Fruit fly (Drosophila melanogaster) whole organism, embryonic: ENCODE results near the gene CG34180.

Source experiments
- Adf1 ChIP-seq: fragments of 200-800 bp; sonication (Bioruptor generic); IDR thresholded peaks from 2 replicates; pipeline ENCODE4 v1.3.6; 2022; ENCODE audit warnings: missing biosample characterization, missing genetic modification characterization
- Atf6 ChIP-seq: fragments of 200-800 bp; sonication (Bioruptor generic); IDR thresholded peaks from 2 replicates; pipeline ENCODE4 v1.3.6; 2022; ENCODE audit warnings: missing biosample characterization, missing genetic modification characterization
- Awh ChIP-seq: fragments of 200-800 bp; sonication (Bioruptor generic); IDR thresholded peaks from 2 replicates; pipeline ENCODE4, ENCODE4 v1.3.6; 2022; ENCODE audit warnings: missing biosample characterization, missing genetic modification characterization
- BtbVII ChIP-seq: fragments of 200-800 bp; sonication (Bioruptor generic); optimal IDR thresholded peaks from 3 replicates; lab custom pipeline; 2017; ENCODE audit warnings: missing biosample characterization, mild to moderate bottlenecking, missing genetic modification characterization
- CG1024 ChIP-seq: fragments of 200-800 bp; sonication (Bioruptor generic); IDR thresholded peaks from 2 replicates; pipeline ENCODE4 v1.3.6; 2022; ENCODE audit warnings: missing biosample characterization, missing genetic modification characterization
- CG10959 ChIP-seq: fragments of 200-800 bp; sonication (Bioruptor generic); IDR thresholded peaks from 2 replicates; pipeline ENCODE4 v1.3.6; 2022; ENCODE audit warnings: missing biosample characterization, missing genetic modification characterization
- CG11247 ChIP-seq: fragments of 200-800 bp; sonication (Bioruptor generic); IDR thresholded peaks from 2 replicates; pipeline ENCODE4 v1.3.6; 2022; ENCODE audit warnings: missing biosample characterization, missing genetic modification characterization
- CG11504 ChIP-seq: fragments of 200-800 bp; sonication (Bioruptor generic); optimal IDR thresholded peaks from 3 replicates; lab custom pipeline; 2019; ENCODE audit warnings: missing biosample characterization, mild to moderate bottlenecking, missing genetic modification characterization, moderate library complexity
- CG12219 ChIP-seq: fragments of 200-800 bp; sonication (Bioruptor generic); optimal IDR thresholded peaks from 3 replicates; lab custom pipeline; 2018; ENCODE audit warnings: missing biosample characterization, mild to moderate bottlenecking, missing genetic modification characterization
- CG12942 ChIP-seq: fragments of 200-800 bp; sonication (Bioruptor generic); optimal IDR thresholded peaks from 3 replicates; lab custom pipeline; 2016; ENCODE audit warnings: missing biosample characterization, missing genetic modification characterization
- CG13123 ChIP-seq: fragments of 200-800 bp; sonication (Bioruptor generic); optimal IDR thresholded peaks from 2 replicates; lab custom pipeline; 2016; ENCODE audit warnings: missing biosample characterization, missing genetic modification characterization
- CG13775 ChIP-seq: fragments of 200-800 bp; sonication (Bioruptor generic); optimal IDR thresholded peaks from 3 replicates; lab custom pipeline; 2017; ENCODE audit warnings: missing biosample characterization, mild to moderate bottlenecking, missing genetic modification characterization
- CG13894 ChIP-seq: fragments of 200-800 bp; sonication (Bioruptor generic); optimal IDR thresholded peaks from 3 replicates; lab custom pipeline; 2018; ENCODE audit warnings: missing biosample characterization, mild to moderate bottlenecking, missing genetic modification characterization, moderate library complexity
- CG14710 ChIP-seq: fragments of 200-800 bp; sonication (Bioruptor generic); optimal IDR thresholded peaks from 3 replicates; lab custom pipeline; 2019; ENCODE audit warnings: missing biosample characterization, mild to moderate bottlenecking, missing genetic modification characterization, moderate library complexity
- CG15514 ChIP-seq: fragments of 200-800 bp; sonication (Bioruptor generic); optimal IDR thresholded peaks from 3 replicates; lab custom pipeline; 2017; ENCODE audit warnings: missing biosample characterization, missing genetic modification characterization, mild to moderate bottlenecking, moderate library complexity, missing genetic modification reagents
- CG15696 ChIP-seq: fragments of 200-800 bp; sonication (Bioruptor generic); optimal IDR thresholded peaks from 2 replicates; lab custom pipeline; 2019; ENCODE audit warnings: missing biosample characterization, mild to moderate bottlenecking, missing genetic modification characterization, moderate library complexity
- CG17361 ChIP-seq: fragments of 200-800 bp; sonication (Bioruptor generic); IDR thresholded peaks from 3 replicates; pipeline ENCODE4 v1.3.6; 2022; ENCODE audit warnings: missing biosample characterization, missing genetic modification characterization
- CG17612 ChIP-seq: fragments of 200-800 bp; sonication (Bioruptor generic); IDR thresholded peaks from 2 replicates; pipeline ENCODE4 v1.3.6; 2022; ENCODE audit warnings: missing biosample characterization, missing genetic modification characterization
- CG1792 ChIP-seq: fragments of 200-800 bp; sonication (Bioruptor generic); optimal IDR thresholded peaks from 2 replicates; lab custom pipeline; 2016; ENCODE audit warnings: missing biosample characterization, missing genetic modification characterization
- CG30431 ChIP-seq: fragments of 200-800 bp; sonication (Bioruptor generic); optimal IDR thresholded peaks from 2 replicates; lab custom pipeline; 2017; ENCODE audit warnings: missing biosample characterization, missing genetic modification characterization
- CG4360 ChIP-seq: fragments of 200-800 bp; sonication (Bioruptor generic); IDR thresholded peaks from 2 replicates; pipeline ENCODE4 v1.3.6; 2022; ENCODE audit warnings: missing biosample characterization, missing genetic modification characterization
- CG6813 ChIP-seq: fragments of 200-800 bp; sonication (Bioruptor generic); optimal IDR thresholded peaks from 2 replicates; lab custom pipeline; 2017; ENCODE audit warnings: missing biosample characterization, missing genetic modification characterization, mild to moderate bottlenecking, moderate library complexity, missing genetic modification reagents
- CG8089 ChIP-seq: fragments of 200-800 bp; sonication (Bioruptor generic); optimal IDR thresholded peaks from 3 replicates; lab custom pipeline; 2016; ENCODE audit warnings: missing biosample characterization, missing genetic modification characterization
- CG9727 ChIP-seq: fragments of 200-800 bp; sonication (Bioruptor generic); optimal IDR thresholded peaks from 3 replicates; lab custom pipeline; 2017; ENCODE audit warnings: missing biosample characterization, mild to moderate bottlenecking, missing genetic modification characterization
- Dref ChIP-seq: fragments of 200-800 bp; sonication (Bioruptor generic); IDR thresholded peaks from 2 replicates; pipeline ENCODE4 v1.3.6; 2022; ENCODE audit warnings: missing biosample characterization, missing genetic modification characterization
- Drgx ChIP-seq: fragments of 200-800 bp; sonication (Bioruptor generic); IDR thresholded peaks from 2 replicates; pipeline ENCODE4 v1.3.6; 2022; ENCODE audit warnings: missing biosample characterization, missing genetic modification characterization
- HLH4C ChIP-seq: fragments of 200-800 bp; sonication (Bioruptor generic); IDR thresholded peaks from 3 replicates; pipeline ENCODE4 v1.3.6; 2022; ENCODE audit warnings: missing biosample characterization, missing genetic modification characterization; ENCODE audit not compliant: partially characterized antibody
- Hand ChIP-seq: fragments of 200-800 bp; sonication (Bioruptor generic); optimal IDR thresholded peaks from 2 replicates; lab custom pipeline; 2017; ENCODE audit warnings: mild to moderate bottlenecking, missing biosample characterization, missing genetic modification reagents, missing genetic modification characterization
- Kr ChIP-seq: fragments of 200-800 bp; sonication (Bioruptor generic); optimal IDR thresholded peaks from 2 replicates; lab custom pipeline; 2017; ENCODE audit warnings: missing biosample characterization, mild to moderate bottlenecking, missing genetic modification characterization
- Med ChIP-seq: fragments of 200-800 bp; sonication (Bioruptor generic); peaks from one replicate; lab custom pipeline; 2016; ENCODE audit warnings: missing biosample characterization, missing genetic modification characterization, mild to moderate bottlenecking, inconsistent platforms, moderate library complexity
- Mes4 ChIP-seq: fragments of 200-800 bp; sonication (Bioruptor generic); optimal IDR thresholded peaks from 2 replicates; lab custom pipeline; 2016; ENCODE audit warnings: missing biosample characterization, missing genetic modification characterization
- Optix ChIP-seq: fragments of 200-800 bp; sonication (Bioruptor generic); IDR thresholded peaks from 3 replicates; pipeline ENCODE4 v1.3.6; 2022; ENCODE audit warnings: missing biosample characterization, missing genetic modification characterization
- YL-1 ChIP-seq: fragments of 200-800 bp; sonication (Bioruptor generic); optimal IDR thresholded peaks from 3 replicates; lab custom pipeline; 2017; ENCODE audit warnings: missing biosample characterization, mild to moderate bottlenecking, missing genetic modification characterization
- ac ChIP-seq: fragments of 200-800 bp; sonication (Bioruptor generic); optimal IDR thresholded peaks from 3 replicates; lab custom pipeline; 2017; ENCODE audit warnings: missing biosample characterization, mild to moderate bottlenecking, missing genetic modification characterization
- cad ChIP-seq: fragments of >200 bp; optimal IDR thresholded peaks from 2 replicates; lab custom pipeline; 2017; ENCODE audit warnings: missing biosample characterization, missing genetic modification characterization
- chm ChIP-seq: fragments of 200-800 bp; sonication (Bioruptor generic); IDR thresholded peaks from 2 replicates; pipeline ENCODE4 v1.3.6; 2022; ENCODE audit warnings: missing biosample characterization, missing genetic modification characterization
- crc ChIP-seq: fragments of 200-800 bp; sonication (Bioruptor generic); optimal IDR thresholded peaks from 2 replicates; lab custom pipeline; 2016; ENCODE audit warnings: missing biosample characterization, missing genetic modification characterization
- dm ChIP-seq: fragments of 200-800 bp; sonication (Bioruptor generic); optimal IDR thresholded peaks from 3 replicates; lab custom pipeline; 2016; ENCODE audit warnings: missing biosample characterization, missing genetic modification characterization
- dpn ChIP-seq, 2 experiments: fragments of 200-800 bp; sonication (Bioruptor generic); optimal IDR thresholded peaks; 3 replicates each; lab custom pipeline; 2016; ENCODE audit warnings: missing biosample characterization in 2 of 2, missing genetic modification characterization in 2 of 2
- gro ChIP-seq: fragments of 200-800 bp; sonication (Bioruptor generic); optimal IDR thresholded peaks from 2 replicates; lab custom pipeline; 2016; ENCODE audit warnings: missing biosample characterization, missing genetic modification characterization
- gt ChIP-seq: fragments of 200-800 bp; sonication (Bioruptor generic); IDR thresholded peaks from 2 replicates; pipeline ENCODE4 v1.3.6; 2022; ENCODE audit warnings: missing biosample characterization, missing genetic modification characterization
- h ChIP-seq: fragments of >200 bp; optimal IDR thresholded peaks from 2 replicates; lab custom pipeline; 2017
- her ChIP-seq: fragments of 200-800 bp; sonication (Bioruptor generic); optimal IDR thresholded peaks from 2 replicates; lab custom pipeline; 2016; ENCODE audit warnings: missing biosample characterization, missing genetic modification characterization
- lmd ChIP-seq: fragments of 200-800 bp; sonication (Bioruptor generic); IDR thresholded peaks from 2 replicates; pipeline ENCODE4 v1.3.6; 2022; ENCODE audit warnings: missing biosample characterization, missing genetic modification characterization
- lola ChIP-seq, 3 experiments: fragments of >200 bp in 2 of 3; fragments of 200-800 bp in 1 of 3; sonication (Bioruptor generic) in 1 of 3; optimal IDR thresholded peaks; 2 replicates each; lab custom pipeline; 2017 to 2019; ENCODE audit warnings: missing biosample characterization in 3 of 3, missing genetic modification characterization in 3 of 3, mild to moderate bottlenecking in 1 of 3, moderate library complexity in 1 of 3
- maf-S ChIP-seq: fragments of 200-800 bp; sonication (Bioruptor generic); optimal IDR thresholded peaks from 2 replicates; lab custom pipeline; 2016; ENCODE audit warnings: missing biosample characterization, missing genetic modification characterization
- mam ChIP-seq: fragments of 200-800 bp; sonication (Bioruptor generic); optimal IDR thresholded peaks from 3 replicates; lab custom pipeline; 2016; ENCODE audit warnings: missing biosample characterization, missing genetic modification characterization
- nerfin-1 ChIP-seq: fragments of 200-800 bp; sonication (Bioruptor generic); optimal IDR thresholded peaks from 3 replicates; lab custom pipeline; 2019; ENCODE audit warnings: missing biosample characterization, mild to moderate bottlenecking, missing genetic modification characterization, moderate library complexity
- shn ChIP-seq: fragments of 200-800 bp; sonication (Bioruptor generic); optimal IDR thresholded peaks from 3 replicates; lab custom pipeline; 2016; ENCODE audit warnings: missing biosample characterization, missing genetic modification characterization
- slbo ChIP-seq: fragments of 200-800 bp; sonication (Bioruptor generic); IDR thresholded peaks from 2 replicates; pipeline ENCODE4 v1.3.6; 2022; ENCODE audit warnings: missing biosample characterization, missing genetic modification characterization
- toy ChIP-seq: fragments of 200-800 bp; sonication (Bioruptor generic); IDR thresholded peaks from 2 replicates; pipeline ENCODE4 v1.3.6; 2022; ENCODE audit warnings: missing biosample characterization, missing genetic modification characterization

The CG34180 gene

dm6 chr2L:6036710-6037109, 23.6 kb upstream of the CG34180 start, which contains the start of gene mtm (continued):
- TF ChIP-seq nerfin-1 (peak; percentile 69), toy (GFP tag; lab: Robert Waterston, UW) (no peak), CG15696 (tag; lab: Kevin White, UChicago) (no peak), YL-1 (GFP tag; lab: Kevin White, UChicago) (peak; percentile 47), CG15514 (GFP tag; lab: Kevin White, UChicago) (peak; percentile 21)
- TF ChIP-seq, all 482 proteins: peak for 26

dm6 chr2L:6037830-6038229, 22.5 kb upstream of the CG34180 start, which contains the start of the genes CG9117 and CG31643:
TSS of gene CG9117 (minus strand) at chr2L:6037902.
TSS of gene CG31643 (plus strand) at chr2L:6038117.
- TF ChIP-seq CG11247 (GFP tag; lab: Robert Waterston, UW) = no peak
- peak; percentile 4 for TF ChIP-seq crc (GFP tag; lab: Kevin White, UChicago)
- peak; percentile 58 for TF ChIP-seq shn (GFP tag; lab: Kevin White, UChicago)
- TF ChIP-seq Adf1 (GFP tag; lab: Robert Waterston, UW) = no peak
- no peak for TF ChIP-seq cad
- TF ChIP-seq CG6813 (GFP tag; lab: Kevin White, UChicago) = no peak
- no peak for TF ChIP-seq Kr (GFP tag; lab: Kevin White, UChicago)
- TF ChIP-seq CG1792 (GFP tag; lab: Kevin White, UChicago) = no peak
- TF ChIP-seq HLH4C = no peak
- TF ChIP-seq Drgx (GFP tag; lab: Robert Waterston, UW) = 0 out of 2 replicates have a peak, but pooled peaks have one; percentile 21
- no peak for TF ChIP-seq CG1024
- no peak for TF ChIP-seq CG13894 (tag; lab: Kevin White, UChicago)
- TF ChIP-seq CG10959 (GFP tag; lab: Robert Waterston, UW) = no peak
- no peak for TF ChIP-seq chm (GFP tag; lab: Robert Waterston, UW)
- TF ChIP-seq CG17361 (GFP tag; lab: Robert Waterston, UW) = no peak
- TF ChIP-seq CG8089 (GFP tag; lab: Kevin White, UChicago) = no peak
- TF ChIP-seq CG12219 (GFP tag; lab: Kevin White, UChicago) = no peak
- no peak for TF ChIP-seq CG13123 (GFP tag; lab: Kevin White, UChicago)
- TF ChIP-seq Mes4 (GFP tag; lab: Kevin White, UChicago) = peak; percentile 30
- peak; percentile 91 for TF ChIP-seq Med
- TF ChIP-seq CG4360 (GFP tag; lab: Robert Waterston, UW) = no peak
- no peak for TF ChIP-seq Dref
- TF ChIP-seq maf-S = peak; percentile 35
- no peak for TF ChIP-seq Hand (GFP tag; lab: Kevin White, UChicago)
- TF ChIP-seq dpn (GFP tag; optimal IDR thresholded peaks at IDR 0.05; lab: Kevin White, UChicago) = peak; percentile 60 to 61
- peak; percentile 52; the same call in 1 of the 2 replicates for TF ChIP-seq Atf6
- TF ChIP-seq CG12942 (GFP tag; lab: Kevin White, UChicago) = peak; percentile 57
- peak; percentile 56 for TF ChIP-seq CG13775 (GFP tag; lab: Kevin White, UChicago)
- TF ChIP-seq lmd = peak; percentile 25; the same call in 1 of the 2 replicates
- no peak for TF ChIP-seq CG17612 (GFP tag; lab: Robert Waterston, UW)
- no peak for TF ChIP-seq BtbVII (GFP tag; lab: Kevin White, UChicago)
- TF ChIP-seq mam (GFP tag; lab: Kevin White, UChicago) = peak; percentile 78
- TF ChIP-seq CG11504 = no peak
- TF ChIP-seq gt = no peak
- TF ChIP-seq CG9727 (GFP tag; lab: Kevin White, UChicago) = peak; percentile 51
- TF ChIP-seq CG14710 (tag; lab: Kevin White, UChicago) = peak; percentile 88
- 0 out of 2 replicates have a peak, but pooled peaks have one; percentile 35 for TF ChIP-seq Awh
- no peak for TF ChIP-seq h (lab: Kevin White, UChicago)
- TF ChIP-seq slbo (GFP tag; lab: Robert Waterston, UW) = no peak; the same call in 1 of the 2 replicates
- TF ChIP-seq ac (GFP tag; lab: Kevin White, UChicago) = no peak
- TF ChIP-seq gro = peak; percentile 64
- TF ChIP-seq lola (GFP tag; optimal IDR thresholded peaks at IDR 0.05; lab: Kevin White, UChicago) = peak in 1 of 3 experiments; percentile 45
- TF ChIP-seq dm (GFP tag; lab: Kevin White, UChicago) = peak; percentile 71
- TF ChIP-seq CG30431 (GFP tag; lab: Kevin White, UChicago) = no peak
- no peak for TF ChIP-seq Optix (GFP tag; lab: Robert Waterston, UW)
- no peak for TF ChIP-seq her (GFP tag; lab: Kevin White, UChicago)
